Fruit fly (Drosophila melanogaster) whole organism, embryonic: Measurements from ENCODE around the gene Sodh2.

Experiments
- Ada2b ChIP-seq: fragments of 200-800 bp; sonication (Bioruptor generic); IDR thresholded peaks from 2 replicates; pipeline ENCODE4 v1.3.6; 2022; ENCODE audit warnings: missing biosample characterization, missing genetic modification characterization
- Asciz ChIP-seq: fragments of 200-800 bp; sonication (Bioruptor generic); optimal IDR thresholded peaks from 2 replicates; lab custom pipeline; 2017; ENCODE audit warnings: missing biosample characterization, mild to moderate bottlenecking, missing genetic modification characterization, missing genetic modification reagents
- CG10267 ChIP-seq: fragments of 200-800 bp; sonication (Bioruptor generic); optimal IDR thresholded peaks from 2 replicates; lab custom pipeline; 2018; ENCODE audit warnings: missing biosample characterization, mild to moderate bottlenecking, missing genetic modification characterization, moderate library complexity
- CG10565 ChIP-seq: fragments of 200-800 bp; sonication (Bioruptor generic); optimal IDR thresholded peaks from 3 replicates; lab custom pipeline; 2016; ENCODE audit warnings: missing biosample characterization, mild to moderate bottlenecking, missing genetic modification characterization
- CG12155 ChIP-seq: fragments of 200-800 bp; sonication (Bioruptor generic); optimal IDR thresholded peaks from 3 replicates; lab custom pipeline; 2016; ENCODE audit warnings: missing biosample characterization, missing genetic modification characterization
- CG12744 ChIP-seq: fragments of 200-800 bp; sonication (Bioruptor generic); optimal IDR thresholded peaks from 2 replicates; lab custom pipeline; 2016; ENCODE audit warnings: missing biosample characterization, missing genetic modification characterization
- CG13624 ChIP-seq: fragments of 200-800 bp; sonication (Bioruptor generic); optimal IDR thresholded peaks from 2 replicates; lab custom pipeline; 2016; ENCODE audit warnings: missing biosample characterization, missing genetic modification characterization
- CG13894 ChIP-seq: fragments of 200-800 bp; sonication (Bioruptor generic); optimal IDR thresholded peaks from 3 replicates; lab custom pipeline; 2018; ENCODE audit warnings: missing biosample characterization, mild to moderate bottlenecking, missing genetic modification characterization, moderate library complexity
- CG15269 ChIP-seq: fragments of 200-800 bp; sonication (Bioruptor generic); optimal IDR thresholded peaks from 2 replicates; lab custom pipeline; 2018; ENCODE audit warnings: missing biosample characterization, mild to moderate bottlenecking, missing genetic modification characterization, moderate library complexity
- CG18619 ChIP-seq: fragments of 200-800 bp; sonication (Bioruptor generic); optimal IDR thresholded peaks from 3 replicates; lab custom pipeline; 2017; ENCODE audit warnings: missing biosample characterization, mild to moderate bottlenecking, missing genetic modification characterization
- CG2199 ChIP-seq: fragments of 200-800 bp; sonication (Bioruptor generic); IDR thresholded peaks from 3 replicates; pipeline ENCODE4 v1.3.6; 2022; ENCODE audit warnings: missing biosample characterization, missing genetic modification characterization
- CG34224 ChIP-seq: fragments of 200-800 bp; sonication (Bioruptor generic); IDR thresholded peaks from 3 replicates; pipeline ENCODE4 v1.3.6; 2022; ENCODE audit warnings: missing biosample characterization, missing genetic modification characterization; ENCODE audit not compliant: partially characterized antibody
- CG4820 ChIP-seq: fragments of 200-800 bp; sonication (Bioruptor generic); optimal IDR thresholded peaks from 3 replicates; lab custom pipeline; 2016; ENCODE audit warnings: missing biosample characterization, missing genetic modification characterization
- CG6272 ChIP-seq: fragments of 200-800 bp; sonication (Bioruptor generic); IDR thresholded peaks from 2 replicates; pipeline ENCODE4 v1.3.6; 2022; ENCODE audit warnings: missing biosample characterization, missing genetic modification characterization
- CG6791 ChIP-seq: fragments of 200-800 bp; sonication (Bioruptor generic); IDR thresholded peaks from 3 replicates; pipeline ENCODE4 v1.3.6; 2022; ENCODE audit warnings: missing biosample characterization, missing genetic modification characterization; ENCODE audit not compliant: partially characterized antibody
- Doc2 ChIP-seq: fragments of 200-800 bp; sonication (Bioruptor generic); IDR thresholded peaks from 2 replicates; pipeline ENCODE4 v1.3.6; 2022; ENCODE audit warnings: missing biosample characterization, missing genetic modification characterization
- Dp ChIP-seq: fragments of 200-800 bp; sonication (Bioruptor generic); optimal IDR thresholded peaks from 2 replicates; lab custom pipeline; 2018; ENCODE audit warnings: missing biosample characterization, mild to moderate bottlenecking, missing genetic modification characterization, moderate library complexity
- Ets65A ChIP-seq: fragments of 200-800 bp; sonication (Bioruptor generic); peaks from one replicate; lab custom pipeline; 2016; ENCODE audit warnings: missing biosample characterization, missing genetic modification characterization
- Ets97D ChIP-seq: fragments of 200-800 bp; sonication (Bioruptor generic); optimal IDR thresholded peaks from 3 replicates; lab custom pipeline; 2016; ENCODE audit warnings: missing biosample characterization, missing genetic modification characterization
- Hand ChIP-seq: fragments of 200-800 bp; sonication (Bioruptor generic); optimal IDR thresholded peaks from 2 replicates; lab custom pipeline; 2017; ENCODE audit warnings: mild to moderate bottlenecking, missing biosample characterization, missing genetic modification reagents, missing genetic modification characterization
- Hmr ChIP-seq: fragments of 200-800 bp; sonication (Bioruptor generic); optimal IDR thresholded peaks from 3 replicates; lab custom pipeline; 2017; ENCODE audit warnings: mild to moderate bottlenecking, missing biosample characterization, missing genetic modification reagents, missing genetic modification characterization
- Hr3 ChIP-seq: fragments of 200-800 bp; sonication (Bioruptor generic); optimal IDR thresholded peaks from 3 replicates; lab custom pipeline; 2016; ENCODE audit warnings: missing biosample characterization, missing genetic modification characterization
- NFAT ChIP-seq: fragments of 200-800 bp; sonication (Bioruptor generic); IDR thresholded peaks from 2 replicates; pipeline ENCODE4 v1.3.6; 2022; ENCODE audit warnings: missing biosample characterization, missing genetic modification characterization
- Nf-YC ChIP-seq: fragments of 200-800 bp; optimal IDR thresholded peaks from 3 replicates; lab custom pipeline; 2019; ENCODE audit warnings: missing biosample characterization, mild to moderate bottlenecking, missing genetic modification characterization, moderate library complexity
- Opbp ChIP-seq: fragments of 200-800 bp; sonication (Bioruptor generic); IDR thresholded peaks from 3 replicates; pipeline ENCODE4 v1.3.6; 2022; ENCODE audit warnings: missing biosample characterization, missing genetic modification characterization; ENCODE audit not compliant: partially characterized antibody
- Ptx1 ChIP-seq: fragments of 200-800 bp; sonication (Bioruptor generic); IDR thresholded peaks from 2 replicates; pipeline ENCODE4 v1.3.6; 2022; ENCODE audit warnings: missing biosample characterization, missing genetic modification characterization
- Scr ChIP-seq: fragments of 200-800 bp; sonication (Bioruptor generic); IDR thresholded peaks from 2 replicates; pipeline ENCODE4 v1.3.6; 2022; ENCODE audit warnings: missing biosample characterization, missing genetic modification characterization; ENCODE audit not compliant: partially characterized antibody
- Side ChIP-seq: fragments of 200-800 bp; sonication (Bioruptor generic); optimal IDR thresholded peaks from 2 replicates; lab custom pipeline; 2016; ENCODE audit warnings: missing biosample characterization, missing genetic modification characterization
- Ssrp ChIP-seq: fragments of 200-800 bp; sonication (Bioruptor generic); optimal IDR thresholded peaks from 2 replicates; lab custom pipeline; 2018; ENCODE audit warnings: missing biosample characterization, mild to moderate bottlenecking, missing genetic modification characterization, moderate library complexity
- amos ChIP-seq: fragments of 200-800 bp; sonication (Bioruptor generic); IDR thresholded peaks from 2 replicates; pipeline ENCODE4 v1.3.6; 2022; ENCODE audit warnings: missing biosample characterization, missing genetic modification characterization; ENCODE audit not compliant: partially characterized antibody
- bab2 ChIP-seq: fragments of 200-800 bp; sonication (Bioruptor generic); optimal IDR thresholded peaks from 2 replicates; lab custom pipeline; 2016; ENCODE audit warnings: missing biosample characterization, missing genetic modification characterization
- chinmo ChIP-seq: fragments of 200-800 bp; sonication (Bioruptor generic); IDR thresholded peaks from 4 replicates; pipeline ENCODE4 v1.3.6; 2022; ENCODE audit warnings: missing biosample characterization, missing genetic modification characterization; ENCODE audit not compliant: partially characterized antibody
- her ChIP-seq: fragments of 200-800 bp; sonication (Bioruptor generic); optimal IDR thresholded peaks from 2 replicates; lab custom pipeline; 2016; ENCODE audit warnings: missing biosample characterization, missing genetic modification characterization
- hkb ChIP-seq, 2 experiments: fragments of 200-800 bp in 1 of 2; fragments of >200 bp in 1 of 2; sonication (Bioruptor generic) in 1 of 2; IDR thresholded peaks in 1 of 2; optimal IDR thresholded peaks in 1 of 2; 2 replicates each; pipeline versions ENCODE4 v1.3.6 to Lab custom; 2017 to 2022; ENCODE audit warnings: missing biosample characterization in 1 of 2, missing genetic modification characterization in 1 of 2
- lmd ChIP-seq: fragments of 200-800 bp; sonication (Bioruptor generic); IDR thresholded peaks from 2 replicates; pipeline ENCODE4 v1.3.6; 2022; ENCODE audit warnings: missing biosample characterization, missing genetic modification characterization
- mirr ChIP-seq: fragments of 200-800 bp; sonication (Bioruptor generic); optimal IDR thresholded peaks from 3 replicates; lab custom pipeline; 2018; ENCODE audit warnings: missing biosample characterization, mild to moderate bottlenecking, missing genetic modification characterization
- pfk ChIP-seq: fragments of 200-800 bp; sonication (Bioruptor generic); optimal IDR thresholded peaks from 2 replicates; lab custom pipeline; 2018; ENCODE audit warnings: missing biosample characterization, mild to moderate bottlenecking, missing genetic modification characterization, moderate library complexity
- phol ChIP-seq: fragments of 200-800 bp; sonication (Bioruptor generic); optimal IDR thresholded peaks from 3 replicates; lab custom pipeline; 2018; ENCODE audit warnings: missing biosample characterization, mild to moderate bottlenecking, missing genetic modification characterization, moderate library complexity
- ranshi ChIP-seq: fragments of 200-800 bp; sonication (Bioruptor generic); IDR thresholded peaks from 2 replicates; pipeline ENCODE4 v1.3.6; 2022; ENCODE audit warnings: missing biosample characterization, missing genetic modification characterization
- sd ChIP-seq: fragments of 200-800 bp; sonication (Bioruptor generic); optimal IDR thresholded peaks from 3 replicates; lab custom pipeline; 2018; ENCODE audit warnings: missing biosample characterization, mild to moderate bottlenecking, missing genetic modification characterization, moderate library complexity
- sna ChIP-seq: fragments of 200-800 bp; sonication (Bioruptor generic); IDR thresholded peaks from 2 replicates; pipeline ENCODE4 v1.3.6; 2022; ENCODE audit warnings: missing biosample characterization, missing genetic modification characterization; ENCODE audit not compliant: partially characterized antibody
- tgo ChIP-seq: fragments of 200-800 bp; sonication (Bioruptor generic); IDR thresholded peaks from 3 replicates; pipeline ENCODE4 v1.3.6; 2022; ENCODE audit warnings: missing biosample characterization, missing genetic modification characterization
- tx ChIP-seq: fragments of 200-800 bp; sonication (Bioruptor generic); optimal IDR thresholded peaks from 2 replicates; lab custom pipeline; 2016; ENCODE audit warnings: missing biosample characterization, missing genetic modification characterization
- unc-4 ChIP-seq: fragments of 200-800 bp; sonication (Bioruptor generic); IDR thresholded peaks from 2 replicates; pipeline ENCODE4 v1.3.6; 2022; ENCODE audit warnings: missing biosample characterization, missing genetic modification characterization; ENCODE audit not compliant: partially characterized antibody
- zfh1 ChIP-seq: fragments of 200-800 bp; sonication (Bioruptor generic); IDR thresholded peaks from 3 replicates; pipeline ENCODE4 v1.3.6; 2022; ENCODE audit warnings: missing biosample characterization, missing genetic modification characterization

Gene Sodh2

DNA sequence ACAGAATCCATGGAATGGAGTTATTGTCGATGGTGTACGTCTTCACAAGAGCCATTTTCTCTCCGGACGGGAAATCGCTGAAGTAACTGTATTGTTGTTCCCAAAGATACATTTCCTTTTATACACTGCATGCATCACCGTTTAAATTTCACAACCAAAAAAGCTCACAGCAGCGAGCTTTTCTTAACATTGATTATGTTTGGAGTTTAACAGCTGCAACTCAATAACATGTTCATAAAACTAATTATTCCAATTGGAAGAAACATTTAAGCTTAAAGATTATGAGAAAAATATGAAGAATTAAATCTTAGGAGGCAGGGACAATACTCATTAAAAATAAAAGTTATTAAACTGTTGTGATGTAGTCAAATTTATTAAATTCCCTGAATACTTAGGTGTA, 3.0 kb downstream of the Sodh2 start, which contains the start of gene CG14695:
Gene CG14695, minus strand, starts transcription at position 101 of the 400 bp plus-strand sequence.
- TF ChIP-seq pfk (GFP tag; lab: Kevin White, UChicago) (no peak), chinmo (GFP tag; lab: Robert Waterston, UW) (0 out of 4 replicates have a peak, but pooled peaks have one; percentile 34), zfh1 (GFP tag; lab: Robert Waterston, UW) (0 out of 3 replicates have a peak, but pooled peaks have one; percentile 14), CG18619 (GFP tag; lab: Kevin White, UChicago) (no peak), hkb (optimal IDR thresholded peaks at IDR 0.05; lab: Kevin White, UChicago) (no peak), hkb (GFP tag; IDR thresholded peaks at IDR 0.05; lab: Robert Waterston, UW) (peak; percentile 15; the same call in 1 of the 2 replicates), Ets97D (GFP tag; lab: Kevin White, UChicago) (no peak)
- TF ChIP-seq, all 482 proteins: peak for 3

- TF ChIP-seq unc-4 (peak; percentile 94), CG12155 (GFP tag; lab: Kevin White, UChicago) (peak; percentile 45), CG13624 (GFP tag; lab: Kevin White, UChicago) (peak; percentile 81), CG6272 (GFP tag; lab: Robert Waterston, UW) (peak; percentile 56; the same call in 1 of the 2 replicates), Hmr (GFP tag; lab: Kevin White, UChicago) (peak; percentile 17), lmd (GFP tag; lab: Robert Waterston, UW) (no peak; the same call in 1 of the 2 replicates), amos (GFP tag; lab: Robert Waterston, UW) (peak; percentile 82; the same call in 1 of the 2 replicates), Nf-YC (tag; lab: Kevin White, UChicago) (peak; percentile 47), Dp (GFP tag; lab: Kevin White, UChicago) (peak; percentile 89), Asciz (no peak), sd (tag; lab: Kevin White, UChicago) (peak; percentile 29), her (no peak), mirr (GFP tag; lab: Kevin White, UChicago) (no peak), ranshi (GFP tag; lab: Robert Waterston, UW) (no peak), CG2199 (no peak), sna (GFP tag; lab: Robert Waterston, UW) (peak; percentile 94), Doc2 (no peak), phol (tag; lab: Kevin White, UChicago) (peak; percentile 59), CG10267 (tag; lab: Kevin White, UChicago) (peak; percentile 55), Scr (GFP tag; lab: Robert Waterston, UW) (peak; percentile 93), Ets65A (GFP tag; lab: Kevin White, UChicago) (peak; percentile 49), Ssrp (tag; lab: Kevin White, UChicago) (peak; percentile 2), CG6791 (GFP tag; lab: Robert Waterston, UW) (peak; percentile 70), CG10565 (no peak), hkb (optimal IDR thresholded peaks at IDR 0.05; lab: Kevin White, UChicago) (no peak), hkb (GFP tag; IDR thresholded peaks at IDR 0.05; lab: Robert Waterston, UW) (no peak), CG13894 (tag; lab: Kevin White, UChicago) (peak; percentile 35), CG4820 (GFP tag; lab: Kevin White, UChicago) (peak; percentile 6), CG34224 (GFP tag; lab: Robert Waterston, UW) (peak; percentile 91), Side (peak; percentile 18), Opbp (GFP tag; lab: Robert Waterston, UW) (peak; percentile 69), Hr3 (peak; percentile 23), Ptx1 (GFP tag; lab: Robert Waterston, UW) (peak; percentile 41), NFAT (peak; percentile 20; the same call in 1 of the 2 replicates), tx (GFP tag; lab: Kevin White, UChicago) (peak; percentile 26), tgo (no peak), Ets97D (GFP tag; lab: Kevin White, UChicago) (peak; percentile 51), Ada2b (GFP tag; lab: Robert Waterston, UW) (no peak), CG15269 (tag; lab: Kevin White, UChicago) (peak; percentile 2), Hand (no peak), bab2 (GFP tag; lab: Kevin White, UChicago) (peak; percentile 24), CG12744 (GFP tag; lab: Kevin White, UChicago) (peak; percentile 3)
Observed at dm6 chr3R:10881824-10882559, 5.8 kb downstream of the Sodh2 start, which contains the start of gene Tpc1. Gene Tpc1 (minus strand): TSS chr3R:10882188.
